Fruit fly (Drosophila melanogaster) whole organism, embryonic: ENCODE results near the gene CG43439.

Experiments used
- Abd-B ChIP-seq: fragments of 200-800 bp; sonication (Bioruptor generic); optimal IDR thresholded peaks from 2 replicates; lab custom pipeline; 2018; ENCODE audit warnings: missing biosample characterization, mild to moderate bottlenecking, missing genetic modification characterization, moderate library complexity
- B-H2 ChIP-seq: fragments of 200-800 bp; sonication (Bioruptor generic); optimal IDR thresholded peaks from 2 replicates; lab custom pipeline; 2018; ENCODE audit warnings: missing biosample characterization, mild to moderate bottlenecking, missing genetic modification characterization
- CG11247 ChIP-seq: fragments of 200-800 bp; sonication (Bioruptor generic); IDR thresholded peaks from 2 replicates; pipeline ENCODE4 v1.3.6; 2022; ENCODE audit warnings: missing biosample characterization, missing genetic modification characterization
- CG11695 ChIP-seq: fragments of 200-800 bp; sonication (Bioruptor generic); IDR thresholded peaks from 3 replicates; pipeline ENCODE4 v1.3.6; 2022; ENCODE audit warnings: missing biosample characterization, missing genetic modification characterization
- CG12104 ChIP-seq: fragments of 200-800 bp; sonication (Bioruptor generic); optimal IDR thresholded peaks from 3 replicates; lab custom pipeline; 2016; ENCODE audit warnings: missing biosample characterization, missing genetic modification characterization
- CG13123 ChIP-seq: fragments of 200-800 bp; sonication (Bioruptor generic); optimal IDR thresholded peaks from 2 replicates; lab custom pipeline; 2016; ENCODE audit warnings: missing biosample characterization, missing genetic modification characterization
- CG13296 ChIP-seq: fragments of 200-800 bp; sonication (Bioruptor generic); optimal IDR thresholded peaks from 3 replicates; lab custom pipeline; 2018; ENCODE audit warnings: missing biosample characterization, mild to moderate bottlenecking, missing genetic modification characterization
- CG13424 ChIP-seq: fragments of 200-800 bp; sonication (Bioruptor generic); optimal IDR thresholded peaks from 2 replicates; lab custom pipeline; 2019; ENCODE audit warnings: missing biosample characterization, mild to moderate bottlenecking, missing genetic modification characterization, moderate library complexity
- CG14441 ChIP-seq: fragments of 200-800 bp; sonication (Bioruptor generic); IDR thresholded peaks from 2 replicates; pipeline ENCODE4 v1.3.6; 2022; ENCODE audit warnings: missing biosample characterization, missing genetic modification characterization
- CG17568 ChIP-seq: fragments of 200-800 bp; sonication (Bioruptor generic); optimal IDR thresholded peaks from 2 replicates; lab custom pipeline; 2018; ENCODE audit warnings: missing biosample characterization, mild to moderate bottlenecking, missing genetic modification characterization, moderate library complexity
- CG18011 ChIP-seq: fragments of 200-800 bp; sonication (Bioruptor generic); optimal IDR thresholded peaks from 2 replicates; lab custom pipeline; 2017; ENCODE audit warnings: missing biosample characterization, missing genetic modification characterization, mild to moderate bottlenecking, moderate library complexity, missing genotype
- CG2199 ChIP-seq: fragments of 200-800 bp; sonication (Bioruptor generic); IDR thresholded peaks from 3 replicates; pipeline ENCODE4 v1.3.6; 2022; ENCODE audit warnings: missing biosample characterization, missing genetic modification characterization
- CG31224 ChIP-seq: fragments of 200-800 bp; sonication (Bioruptor generic); IDR thresholded peaks from 2 replicates; pipeline ENCODE4 v1.3.6; 2022; ENCODE audit warnings: missing biosample characterization, missing genetic modification characterization
- CG32767 ChIP-seq: fragments of 200-800 bp; sonication (Bioruptor generic); IDR thresholded peaks from 2 replicates; pipeline ENCODE4 v1.3.6; 2022; ENCODE audit warnings: missing biosample characterization, missing genetic modification characterization
- CG4424 ChIP-seq: fragments of 200-800 bp; sonication (Bioruptor generic); optimal IDR thresholded peaks from 3 replicates; lab custom pipeline; 2016; ENCODE audit warnings: missing biosample characterization, missing genetic modification characterization
- CG8478 ChIP-seq: fragments of >200 bp; optimal IDR thresholded peaks from 2 replicates; lab custom pipeline; 2018
- CG8944 ChIP-seq: fragments of 200-800 bp; sonication (Bioruptor generic); optimal IDR thresholded peaks from 3 replicates; lab custom pipeline; 2016; ENCODE audit warnings: missing biosample characterization, missing genetic modification characterization
- CG9727 ChIP-seq: fragments of 200-800 bp; sonication (Bioruptor generic); optimal IDR thresholded peaks from 3 replicates; lab custom pipeline; 2017; ENCODE audit warnings: missing biosample characterization, mild to moderate bottlenecking, missing genetic modification characterization
- CG9817 ChIP-seq: fragments of 200-800 bp; sonication (Bioruptor generic); optimal IDR thresholded peaks from 2 replicates; lab custom pipeline; 2018; ENCODE audit warnings: missing biosample characterization, mild to moderate bottlenecking, missing genetic modification characterization, moderate library complexity
- D19B ChIP-seq: fragments of 200-800 bp; sonication (Bioruptor generic); optimal IDR thresholded peaks from 2 replicates; lab custom pipeline; 2017; ENCODE audit warnings: missing biosample characterization, mild to moderate bottlenecking, missing genetic modification characterization
- Dip2 ChIP-seq: fragments of 200-800 bp; sonication (Bioruptor generic); IDR thresholded peaks from 2 replicates; pipeline ENCODE4 v1.3.6; 2022; ENCODE audit warnings: missing biosample characterization, missing genetic modification characterization
- Dref ChIP-seq: fragments of 200-800 bp; sonication (Bioruptor generic); IDR thresholded peaks from 2 replicates; pipeline ENCODE4 v1.3.6; 2022; ENCODE audit warnings: missing biosample characterization, missing genetic modification characterization
- HLHmδ ChIP-seq: fragments of 200-800 bp; sonication (Bioruptor generic); optimal IDR thresholded peaks from 2 replicates; lab custom pipeline; 2018; ENCODE audit warnings: missing biosample characterization, mild to moderate bottlenecking, missing genetic modification characterization, moderate library complexity
- HmgD ChIP-seq: fragments of 200-800 bp; sonication (Bioruptor generic); optimal IDR thresholded peaks from 3 replicates; lab custom pipeline; 2016; ENCODE audit warnings: missing biosample characterization, missing genetic modification characterization
- Hmr ChIP-seq: fragments of 200-800 bp; sonication (Bioruptor generic); optimal IDR thresholded peaks from 3 replicates; lab custom pipeline; 2017; ENCODE audit warnings: mild to moderate bottlenecking, missing biosample characterization, missing genetic modification reagents, missing genetic modification characterization
- Hr3 ChIP-seq: fragments of 200-800 bp; sonication (Bioruptor generic); optimal IDR thresholded peaks from 3 replicates; lab custom pipeline; 2016; ENCODE audit warnings: missing biosample characterization, missing genetic modification characterization
- Hr51 ChIP-seq, 2 experiments: fragments of 200-800 bp; sonication (Bioruptor generic); optimal IDR thresholded peaks; 2 replicates in 1 of 2; 3 replicates in 1 of 2; lab custom pipeline; 2016 to 2018; ENCODE audit warnings: missing biosample characterization in 2 of 2, missing genetic modification characterization in 2 of 2, mild to moderate bottlenecking in 1 of 2, moderate library complexity in 1 of 2
- Neu2 ChIP-seq: fragments of 200-800 bp; sonication (Bioruptor generic); optimal IDR thresholded peaks from 3 replicates; lab custom pipeline; 2016; ENCODE audit warnings: missing biosample characterization, missing genetic modification characterization, borderline replicate concordance
- Nf-YC ChIP-seq: fragments of 200-800 bp; optimal IDR thresholded peaks from 3 replicates; lab custom pipeline; 2019; ENCODE audit warnings: missing biosample characterization, mild to moderate bottlenecking, missing genetic modification characterization, moderate library complexity
- PHDP ChIP-seq: fragments of 200-800 bp; sonication (Bioruptor generic); optimal IDR thresholded peaks from 3 replicates; lab custom pipeline; 2018; ENCODE audit warnings: missing biosample characterization, mild to moderate bottlenecking, missing genetic modification characterization, moderate library complexity
- Ptx1 ChIP-seq: fragments of 200-800 bp; sonication (Bioruptor generic); IDR thresholded peaks from 2 replicates; pipeline ENCODE4 v1.3.6; 2022; ENCODE audit warnings: missing biosample characterization, missing genetic modification characterization
- Side ChIP-seq: fragments of 200-800 bp; sonication (Bioruptor generic); optimal IDR thresholded peaks from 2 replicates; lab custom pipeline; 2016; ENCODE audit warnings: missing biosample characterization, missing genetic modification characterization
- Stat92E ChIP-seq, 3 experiments: fragments of >200 bp in 2 of 3; fragments of 200-800 bp in 1 of 3; sonication (Bioruptor generic) in 1 of 3; optimal IDR thresholded peaks; 2 replicates each; lab custom pipeline; 2017 to 2019; ENCODE audit warnings: missing biosample characterization in 3 of 3, missing genetic modification characterization in 3 of 3, mild to moderate bottlenecking in 1 of 3, moderate library complexity in 1 of 3
- Usf ChIP-seq: fragments of 200-800 bp; sonication (Bioruptor generic); optimal IDR thresholded peaks from 2 replicates; lab custom pipeline; 2017; ENCODE audit warnings: missing genotype, missing biosample characterization, missing genetic modification characterization
- ab ChIP-seq: fragments of 200-800 bp; sonication (Bioruptor generic); optimal IDR thresholded peaks from 2 replicates; lab custom pipeline; 2016; ENCODE audit warnings: missing biosample characterization, missing genetic modification characterization
- abd-A ChIP-seq: fragments of 200-800 bp; sonication (Bioruptor generic); optimal IDR thresholded peaks from 3 replicates; lab custom pipeline; 2019; ENCODE audit warnings: missing biosample characterization, mild to moderate bottlenecking, missing genetic modification characterization, moderate library complexity
- al ChIP-seq: fragments of 200-800 bp; sonication (Bioruptor generic); IDR thresholded peaks from 2 replicates; pipeline ENCODE4 v1.3.6; 2022; ENCODE audit warnings: missing biosample characterization, missing genetic modification characterization
- bbx ChIP-seq: fragments of 200-800 bp; sonication (Bioruptor generic); IDR thresholded peaks from 2 replicates; pipeline ENCODE4 v1.3.6; 2022; ENCODE audit warnings: missing biosample characterization, missing genetic modification characterization; ENCODE audit not compliant: partially characterized antibody
- chinmo ChIP-seq: fragments of 200-800 bp; sonication (Bioruptor generic); IDR thresholded peaks from 4 replicates; pipeline ENCODE4 v1.3.6; 2022; ENCODE audit warnings: missing biosample characterization, missing genetic modification characterization; ENCODE audit not compliant: partially characterized antibody
- ewg ChIP-seq: fragments of 200-800 bp; sonication (Bioruptor generic); optimal IDR thresholded peaks from 3 replicates; lab custom pipeline; 2017; ENCODE audit warnings: mild to moderate bottlenecking, missing biosample characterization, missing genetic modification reagents, missing genetic modification characterization
- fd64A ChIP-seq: fragments of 200-800 bp; sonication (Bioruptor generic); optimal IDR thresholded peaks from 3 replicates; lab custom pipeline; 2018; ENCODE audit warnings: missing biosample characterization, mild to moderate bottlenecking, missing genetic modification characterization
- luna ChIP-seq: fragments of 200-800 bp; sonication (Bioruptor generic); optimal IDR thresholded peaks from 2 replicates; lab custom pipeline; 2016; ENCODE audit warnings: missing biosample characterization, missing genetic modification characterization
- nau ChIP-seq: fragments of 200-800 bp; sonication (Bioruptor generic); optimal IDR thresholded peaks from 3 replicates; lab custom pipeline; 2017; ENCODE audit warnings: missing biosample characterization, mild to moderate bottlenecking, missing genetic modification characterization, missing genetic modification reagents
- pb ChIP-seq: fragments of 200-800 bp; sonication (Bioruptor generic); optimal IDR thresholded peaks from 3 replicates; lab custom pipeline; 2016; ENCODE audit warnings: missing biosample characterization, missing genetic modification characterization
- sc ChIP-seq, 3 experiments: fragments of >200 bp in 2 of 3; fragments of 200-800 bp in 1 of 3; sonication (Bioruptor generic) in 1 of 3; optimal IDR thresholded peaks; 2 replicates in 2 of 3; 3 replicates in 1 of 3; lab custom pipeline; 2017; ENCODE audit warnings: mild to moderate bottlenecking in 1 of 3, missing biosample characterization in 1 of 3, missing genetic modification characterization in 1 of 3, missing genetic modification reagents in 1 of 3
- seq ChIP-seq: fragments of 200-800 bp; sonication (Bioruptor generic); IDR thresholded peaks from 2 replicates; pipeline ENCODE4 v1.3.6; 2022; ENCODE audit warnings: missing biosample characterization, missing genetic modification characterization
- so ChIP-seq: fragments of 200-800 bp; sonication (Bioruptor generic); IDR thresholded peaks from 3 replicates; pipeline ENCODE4 v1.3.6; 2022; ENCODE audit warnings: missing biosample characterization, missing genetic modification characterization
- toy ChIP-seq: fragments of 200-800 bp; sonication (Bioruptor generic); IDR thresholded peaks from 2 replicates; pipeline ENCODE4 v1.3.6; 2022; ENCODE audit warnings: missing biosample characterization, missing genetic modification characterization
- vvl ChIP-seq: fragments of 200-800 bp; sonication (Bioruptor generic); IDR thresholded peaks from 2 replicates; pipeline ENCODE4 v1.3.6; 2022; ENCODE audit warnings: missing biosample characterization, missing genetic modification characterization

The CG43439 gene

dm6 chr3L:6963792-6964487 lies 20.4 kb downstream of the CG43439 start (continued):
- peak; percentile 44 for TF ChIP-seq ab (GFP tag; lab: Kevin White, UChicago)
- peak; percentile 76 for TF ChIP-seq CG17568 (GFP tag; lab: Kevin White, UChicago)
- peak; percentile 88 for TF ChIP-seq vvl (GFP tag; lab: Robert Waterston, UW)
- peak; percentile 77 for TF ChIP-seq CG14441 (GFP tag; lab: Robert Waterston, UW)
- no peak for TF ChIP-seq HLHmδ (GFP tag; lab: Kevin White, UChicago)
- TF ChIP-seq so (GFP tag; lab: Robert Waterston, UW): peak; percentile 70; the same call in 1 of the 3 replicates
- peak; percentile 67 for TF ChIP-seq CG32767 (GFP tag; lab: Robert Waterston, UW)
- TF ChIP-seq CG12104 (GFP tag; lab: Kevin White, UChicago): peak; percentile 73
- peak; percentile 47 for TF ChIP-seq HmgD
- TF ChIP-seq B-H2 (GFP tag; lab: Kevin White, UChicago): no peak
- TF ChIP-seq CG8478 (lab: Kevin White, UChicago): peak; percentile 86
- TF ChIP-seq CG13424 (tag; lab: Kevin White, UChicago): peak; percentile 83
- TF ChIP-seq CG31224: peak; percentile 50
- TF ChIP-seq abd-A (tag; lab: Kevin White, UChicago): no peak
- peak; percentile 67 for TF ChIP-seq pb (GFP tag; lab: Kevin White, UChicago)
- TF ChIP-seq ewg (GFP tag; lab: Kevin White, UChicago): peak; percentile 60
- peak; percentile 6 for TF ChIP-seq D19B (GFP tag; lab: Kevin White, UChicago)
- TF ChIP-seq Dref (GFP tag; lab: Robert Waterston, UW): no peak
- TF ChIP-seq Neu2: no peak
- TF ChIP-seq Usf (GFP tag; lab: Kevin White, UChicago): peak; percentile 54
- no peak for TF ChIP-seq bbx (GFP tag; lab: Robert Waterston, UW)
- peak; percentile 81 for TF ChIP-seq Hr3 (GFP tag; lab: Kevin White, UChicago)
- peak in 1 of 3 experiments; percentile 25 for TF ChIP-seq Stat92E (GFP tag; optimal IDR thresholded peaks at IDR 0.05; lab: Kevin White, UChicago)
- TF ChIP-seq CG2199 (GFP tag; lab: Robert Waterston, UW): peak; percentile 78; the same call in 1 of the 3 replicates
- TF ChIP-seq nau: peak; percentile 44
- TF ChIP-seq Side (GFP tag; lab: Kevin White, UChicago): peak; percentile 79
- TF ChIP-seq CG4424 (GFP tag; lab: Kevin White, UChicago): peak; percentile 83
- no peak for TF ChIP-seq toy (GFP tag; lab: Robert Waterston, UW)
- 0 out of 2 replicates have a peak, but pooled peaks have one; percentile 24 for TF ChIP-seq CG11247
- TF ChIP-seq CG8944: peak; percentile 79
- TF ChIP-seq Hr51 (GFP tag; optimal IDR thresholded peaks at IDR 0.05; lab: Kevin White, UChicago): peak; percentile 52 to 87
- peak; percentile 56 for TF ChIP-seq CG9817
- TF ChIP-seq CG13123 (GFP tag; lab: Kevin White, UChicago): peak; percentile 69
- TF ChIP-seq CG9727 (GFP tag; lab: Kevin White, UChicago): peak; percentile 84
- TF ChIP-seq Hmr (GFP tag; lab: Kevin White, UChicago): peak; percentile 80
- TF ChIP-seq Ptx1 (GFP tag; lab: Robert Waterston, UW): peak; percentile 79
- TF ChIP-seq al: peak; percentile 40; the same call in 1 of the 2 replicates
- peak; percentile 71 for TF ChIP-seq CG13296 (GFP tag; lab: Kevin White, UChicago)
- TF ChIP-seq chinmo (GFP tag; lab: Robert Waterston, UW): no peak
- TF ChIP-seq Nf-YC: no peak
- peak; percentile 61 for TF ChIP-seq fd64A (GFP tag; lab: Kevin White, UChicago)
- TF ChIP-seq Abd-B (GFP tag; lab: Kevin White, UChicago): peak; percentile 68
- peak; percentile 86 for TF ChIP-seq PHDP
- peak; percentile 84 for TF ChIP-seq CG11695
- no peak for TF ChIP-seq sc (optimal IDR thresholded peaks at IDR 0.05; lab: Kevin White, UChicago)
- TF ChIP-seq sc (GFP tag; optimal IDR thresholded peaks at IDR 0.05; lab: Kevin White, UChicago): peak; percentile 74
- no peak for TF ChIP-seq luna
- no peak for TF ChIP-seq Dip2 (GFP tag; lab: Robert Waterston, UW)
- TF ChIP-seq CG18011 (GFP tag; lab: Kevin White, UChicago): peak; percentile 60
- peak; percentile 69 for TF ChIP-seq seq (GFP tag; lab: Robert Waterston, UW)
